Fruit fly (Drosophila melanogaster) whole organism, embryonic: ENCODE data around the gene Cyp4ac2.

Experiments used
- Abd-B ChIP-seq: fragments of 200-800 bp; sonication (Bioruptor generic); optimal IDR thresholded peaks from 2 replicates; lab custom pipeline; 2018; ENCODE audit warnings: missing biosample characterization, mild to moderate bottlenecking, missing genetic modification characterization, moderate library complexity
- Adf1 ChIP-seq: fragments of 200-800 bp; sonication (Bioruptor generic); IDR thresholded peaks from 2 replicates; pipeline ENCODE4 v1.3.6; 2022; ENCODE audit warnings: missing biosample characterization, missing genetic modification characterization
- Aef1 ChIP-seq: fragments of 200-800 bp; sonication (Bioruptor generic); IDR thresholded peaks from 3 replicates; pipeline ENCODE4 v1.3.6; 2022; ENCODE audit warnings: missing biosample characterization, missing genetic modification characterization
- Atf3 ChIP-seq: fragments of 200-800 bp; sonication (Bioruptor generic); optimal IDR thresholded peaks from 3 replicates; lab custom pipeline; 2016; ENCODE audit warnings: missing biosample characterization, missing genetic modification characterization
- Awh ChIP-seq: fragments of 200-800 bp; sonication (Bioruptor generic); IDR thresholded peaks from 2 replicates; pipeline ENCODE4, ENCODE4 v1.3.6; 2022; ENCODE audit warnings: missing biosample characterization, missing genetic modification characterization
- Blimp-1 ChIP-seq: fragments of 200-800 bp; sonication (Bioruptor generic); optimal IDR thresholded peaks from 3 replicates; lab custom pipeline; 2018; ENCODE audit warnings: missing biosample characterization, missing genetic modification characterization, mild to moderate bottlenecking, moderate library complexity, missing genetic modification reagents
- CG10321 ChIP-seq: fragments of 200-800 bp; sonication (Bioruptor generic); IDR thresholded peaks from 2 replicates; pipeline ENCODE4 v1.3.6; 2022; ENCODE audit warnings: missing biosample characterization, missing genetic modification characterization
- CG15011 ChIP-seq: fragments of 200-800 bp; sonication (Bioruptor generic); optimal IDR thresholded peaks from 3 replicates; lab custom pipeline; 2018; ENCODE audit warnings: missing biosample characterization, mild to moderate bottlenecking, missing genetic modification characterization
- CG1529 ChIP-seq: fragments of 200-800 bp; sonication (Bioruptor generic); optimal IDR thresholded peaks from 3 replicates; lab custom pipeline; 2018; ENCODE audit warnings: missing biosample characterization, missing genetic modification characterization
- CG15696 ChIP-seq: fragments of 200-800 bp; sonication (Bioruptor generic); optimal IDR thresholded peaks from 2 replicates; lab custom pipeline; 2019; ENCODE audit warnings: missing biosample characterization, mild to moderate bottlenecking, missing genetic modification characterization, moderate library complexity
- CG17328 ChIP-seq: fragments of 200-800 bp; sonication (Bioruptor generic); IDR thresholded peaks from 2 replicates; pipeline ENCODE4 v1.3.6; 2022; ENCODE audit warnings: missing biosample characterization, missing genetic modification characterization
- CG18599 ChIP-seq: fragments of 200-800 bp; sonication (Bioruptor generic); optimal IDR thresholded peaks from 3 replicates; lab custom pipeline; 2017; ENCODE audit warnings: missing biosample characterization, missing genetic modification characterization, mild to moderate bottlenecking, moderate library complexity, missing genetic modification reagents
- CG2712 ChIP-seq: fragments of 200-800 bp; optimal IDR thresholded peaks from 3 replicates; lab custom pipeline; 2019; ENCODE audit warnings: missing biosample characterization, mild to moderate bottlenecking, missing genetic modification characterization, moderate library complexity
- CG2875 ChIP-seq: fragments of 200-800 bp; sonication (Bioruptor generic); optimal IDR thresholded peaks from 2 replicates; lab custom pipeline; 2017; ENCODE audit warnings: missing biosample characterization, mild to moderate bottlenecking, missing genetic modification characterization, missing genetic modification reagents
- CG3281 ChIP-seq: fragments of 200-800 bp; sonication (Bioruptor generic); optimal IDR thresholded peaks from 3 replicates; lab custom pipeline; 2017; ENCODE audit warnings: missing biosample characterization, mild to moderate bottlenecking, missing genetic modification characterization
- CG34376 ChIP-seq: fragments of 200-800 bp; sonication (Bioruptor generic); optimal IDR thresholded peaks from 2 replicates; lab custom pipeline; 2018; ENCODE audit warnings: missing biosample characterization, mild to moderate bottlenecking, missing genetic modification characterization
- CG34422 ChIP-seq: fragments of 200-800 bp; sonication (Bioruptor generic); IDR thresholded peaks from 3 replicates; pipeline ENCODE4 v1.3.6; 2022; ENCODE audit warnings: missing biosample characterization, missing genetic modification characterization
- CG4854 ChIP-seq: fragments of 200-800 bp; sonication (Bioruptor generic); optimal IDR thresholded peaks from 2 replicates; lab custom pipeline; 2016; ENCODE audit warnings: missing biosample characterization, missing genetic modification characterization, inconsistent platforms
- CG7987 ChIP-seq: fragments of 200-800 bp; sonication (Bioruptor generic); optimal IDR thresholded peaks from 2 replicates; lab custom pipeline; 2018; ENCODE audit warnings: missing biosample characterization, mild to moderate bottlenecking, missing genetic modification characterization, moderate library complexity
- CG8290 ChIP-seq, 3 experiments: fragments of 200-800 bp; sonication (Bioruptor generic); optimal IDR thresholded peaks; 2 replicates each; lab custom pipeline; 2016 to 2019; ENCODE audit warnings: missing biosample characterization in 3 of 3, missing genetic modification characterization in 3 of 3, mild to moderate bottlenecking in 2 of 3, moderate library complexity in 1 of 3
- CG9215 ChIP-seq: fragments of 200-800 bp; sonication (Bioruptor generic); IDR thresholded peaks from 2 replicates; pipeline ENCODE4 v1.3.6; 2022; ENCODE audit warnings: missing biosample characterization, missing genetic modification characterization
- CG9797 ChIP-seq: fragments of 200-800 bp; sonication (Bioruptor generic); optimal IDR thresholded peaks from 3 replicates; lab custom pipeline; 2018; ENCODE audit warnings: missing biosample characterization, mild to moderate bottlenecking, missing genetic modification characterization
- CkIIα-i1 ChIP-seq: fragments of 200-800 bp; sonication (Bioruptor generic); IDR thresholded peaks from 2 replicates; pipeline ENCODE4 v1.3.6; 2022; ENCODE audit warnings: missing biosample characterization, missing genetic modification characterization
- D ChIP-seq, 2 experiments: fragments of 200-800 bp in 1 of 2; fragments of >200 bp in 1 of 2; sonication (Bioruptor generic) in 1 of 2; optimal IDR thresholded peaks; 2 replicates in 1 of 2; 3 replicates in 1 of 2; lab custom pipeline; 2017; ENCODE audit warnings: mild to moderate bottlenecking in 1 of 2, missing biosample characterization in 1 of 2, missing genetic modification characterization in 1 of 2, missing genetic modification reagents in 1 of 2
- E2f1 ChIP-seq: fragments of 200-800 bp; sonication (Bioruptor generic); IDR thresholded peaks from 2 replicates; pipeline ENCODE4 v1.3.6; 2022; ENCODE audit warnings: missing biosample characterization, missing genetic modification characterization
- Ets65A ChIP-seq: fragments of 200-800 bp; sonication (Bioruptor generic); peaks from one replicate; lab custom pipeline; 2016; ENCODE audit warnings: missing biosample characterization, missing genetic modification characterization
- Ets97D ChIP-seq: fragments of 200-800 bp; sonication (Bioruptor generic); optimal IDR thresholded peaks from 3 replicates; lab custom pipeline; 2016; ENCODE audit warnings: missing biosample characterization, missing genetic modification characterization
- H2.0 ChIP-seq: fragments of 200-800 bp; sonication (Bioruptor generic); IDR thresholded peaks from 2 replicates; pipeline ENCODE4 v1.3.6; 2022; ENCODE audit warnings: missing biosample characterization, missing genetic modification characterization
- HLH4C ChIP-seq: fragments of 200-800 bp; sonication (Bioruptor generic); IDR thresholded peaks from 3 replicates; pipeline ENCODE4 v1.3.6; 2022; ENCODE audit warnings: missing biosample characterization, missing genetic modification characterization; ENCODE audit not compliant: partially characterized antibody
- Meics ChIP-seq: fragments of 200-800 bp; sonication (Bioruptor generic); optimal IDR thresholded peaks from 2 replicates; lab custom pipeline; 2017; ENCODE audit warnings: missing biosample characterization, mild to moderate bottlenecking, missing genetic modification characterization
- Opbp ChIP-seq: fragments of 200-800 bp; sonication (Bioruptor generic); IDR thresholded peaks from 3 replicates; pipeline ENCODE4 v1.3.6; 2022; ENCODE audit warnings: missing biosample characterization, missing genetic modification characterization; ENCODE audit not compliant: partially characterized antibody
- Sin3A ChIP-seq: fragments of >200 bp; optimal IDR thresholded peaks from 2 replicates; lab custom pipeline; 2018
- Sox102F ChIP-seq: fragments of 200-800 bp; sonication (Bioruptor generic); optimal IDR thresholded peaks from 2 replicates; lab custom pipeline; 2018; ENCODE audit warnings: missing biosample characterization, mild to moderate bottlenecking, missing genetic modification characterization, moderate library complexity
- Sry-β ChIP-seq: fragments of 200-800 bp; sonication (Bioruptor generic); optimal IDR thresholded peaks from 2 replicates; lab custom pipeline; 2018; ENCODE audit warnings: missing biosample characterization, mild to moderate bottlenecking, missing genetic modification characterization, moderate library complexity
- Tbp ChIP-seq: fragments of >200 bp; optimal IDR thresholded peaks from 2 replicates; lab custom pipeline; 2018; ENCODE audit warnings: missing biosample characterization, missing genetic modification characterization
- az2 ChIP-seq: fragments of 200-800 bp; sonication (Bioruptor generic); optimal IDR thresholded peaks from 3 replicates; lab custom pipeline; 2016; ENCODE audit warnings: missing biosample characterization, missing genetic modification characterization
- chinmo ChIP-seq: fragments of 200-800 bp; sonication (Bioruptor generic); IDR thresholded peaks from 4 replicates; pipeline ENCODE4 v1.3.6; 2022; ENCODE audit warnings: missing biosample characterization, missing genetic modification characterization; ENCODE audit not compliant: partially characterized antibody
- dmrt99B ChIP-seq: fragments of 200-800 bp; sonication (Bioruptor generic); optimal IDR thresholded peaks from 2 replicates; lab custom pipeline; 2018; ENCODE audit warnings: missing biosample characterization, mild to moderate bottlenecking, missing genetic modification characterization, moderate library complexity
- exex ChIP-seq: fragments of 200-800 bp; sonication (Bioruptor generic); optimal IDR thresholded peaks from 4 replicates; lab custom pipeline; 2018; ENCODE audit warnings: missing biosample characterization, mild to moderate bottlenecking, missing genetic modification characterization, moderate library complexity
- fd102C ChIP-seq: fragments of 200-800 bp; sonication (Bioruptor generic); optimal IDR thresholded peaks from 2 replicates; lab custom pipeline; 2018; ENCODE audit warnings: missing biosample characterization, mild to moderate bottlenecking, missing genetic modification characterization, moderate library complexity
- grau ChIP-seq: fragments of 200-800 bp; optimal IDR thresholded peaks from 3 replicates; lab custom pipeline; 2019; ENCODE audit warnings: missing biosample characterization, mild to moderate bottlenecking, missing genetic modification characterization, moderate library complexity
- jing ChIP-seq: fragments of 200-800 bp; sonication (Bioruptor generic); optimal IDR thresholded peaks from 2 replicates; lab custom pipeline; 2018; ENCODE audit warnings: missing biosample characterization, mild to moderate bottlenecking, missing genetic modification characterization
- kay ChIP-seq: fragments of 200-800 bp; sonication (Bioruptor generic); optimal IDR thresholded peaks from 2 replicates; lab custom pipeline; 2016; ENCODE audit warnings: missing biosample characterization, missing genetic modification characterization
- mam ChIP-seq: fragments of 200-800 bp; sonication (Bioruptor generic); optimal IDR thresholded peaks from 3 replicates; lab custom pipeline; 2016; ENCODE audit warnings: missing biosample characterization, missing genetic modification characterization
- nom ChIP-seq: fragments of 200-800 bp; sonication (Bioruptor generic); optimal IDR thresholded peaks from 2 replicates; lab custom pipeline; 2017; ENCODE audit warnings: missing biosample characterization, missing genetic modification characterization, mild to moderate bottlenecking, moderate library complexity, missing genetic modification reagents
- unpg ChIP-seq: fragments of 200-800 bp; sonication (Bioruptor generic); optimal IDR thresholded peaks from 3 replicates; lab custom pipeline; 2018; ENCODE audit warnings: missing biosample characterization, mild to moderate bottlenecking, missing genetic modification characterization, moderate library complexity
- vvl ChIP-seq: fragments of 200-800 bp; sonication (Bioruptor generic); IDR thresholded peaks from 2 replicates; pipeline ENCODE4 v1.3.6; 2022; ENCODE audit warnings: missing biosample characterization, missing genetic modification characterization

Gene Cyp4ac2

dm6 chr2L:5303044-5303904, 37.1 kb downstream of the Cyp4ac2 start (continued):
- TF ChIP-seq CG2875 (GFP tag; lab: Kevin White, UChicago) = peak; percentile 54
- no peak for TF ChIP-seq HLH4C (GFP tag; lab: Robert Waterston, UW)
- no peak for TF ChIP-seq fd102C (GFP tag; lab: Kevin White, UChicago)
- no peak for TF ChIP-seq Sin3A
- TF ChIP-seq CG15011 (GFP tag; lab: Kevin White, UChicago) = peak; percentile 0
- peak; percentile 17 for TF ChIP-seq dmrt99B (tag; lab: Kevin White, UChicago)
- peak; percentile 38 for TF ChIP-seq CG18599 (GFP tag; lab: Kevin White, UChicago)
- TF ChIP-seq CG2712 (tag; lab: Kevin White, UChicago) = no peak
- 0 out of 2 replicates have a peak, but pooled peaks have one; percentile 5 for TF ChIP-seq E2f1 (GFP tag; lab: Robert Waterston, UW)
- no peak for TF ChIP-seq CG10321 (GFP tag; lab: Robert Waterston, UW)
- no peak for TF ChIP-seq CG17328 (GFP tag; lab: Robert Waterston, UW)
- TF ChIP-seq CG7987 = peak; percentile 72
- TF ChIP-seq nom (GFP tag; lab: Kevin White, UChicago) = no peak
- TF ChIP-seq CG34422 (GFP tag; lab: Robert Waterston, UW) = no peak
- no peak for TF ChIP-seq CG9215
- no peak for TF ChIP-seq H2.0 (GFP tag; lab: Robert Waterston, UW)
- TF ChIP-seq Meics = peak; percentile 42
- TF ChIP-seq Sry-β (GFP tag; lab: Kevin White, UChicago) = peak; percentile 15
- no peak for TF ChIP-seq Ets65A (GFP tag; lab: Kevin White, UChicago)
- peak; percentile 21 for TF ChIP-seq Sox102F (GFP tag; lab: Kevin White, UChicago)
- TF ChIP-seq CG3281 (GFP tag; lab: Kevin White, UChicago) = peak; percentile 12
- TF ChIP-seq mam (GFP tag; lab: Kevin White, UChicago) = no peak
- TF ChIP-seq chinmo (GFP tag; lab: Robert Waterston, UW) = 0 out of 4 replicates have a peak, but pooled peaks have one; percentile 53
- no peak for TF ChIP-seq Atf3
- TF ChIP-seq Aef1 (GFP tag; lab: Robert Waterston, UW) = no peak
- TF ChIP-seq Adf1 (GFP tag; lab: Robert Waterston, UW) = peak; percentile 61
- no peak for TF ChIP-seq az2 (GFP tag; lab: Kevin White, UChicago)
- TF ChIP-seq unpg (GFP tag; lab: Kevin White, UChicago) = peak; percentile 10
- no peak for TF ChIP-seq CkIIα-i1 (GFP tag; lab: Robert Waterston, UW)
- TF ChIP-seq jing = no peak
- peak; percentile 41 for TF ChIP-seq kay
- no peak for TF ChIP-seq Ets97D (GFP tag; lab: Kevin White, UChicago)
- TF ChIP-seq Awh (GFP tag; lab: Robert Waterston, UW) = peak; percentile 45; the same call in 1 of the 2 replicates
- TF ChIP-seq CG15696 (tag; lab: Kevin White, UChicago) = no peak
- TF ChIP-seq D (optimal IDR thresholded peaks at IDR 0.05; lab: Kevin White, UChicago) = no peak
- TF ChIP-seq D (GFP tag; optimal IDR thresholded peaks at IDR 0.05; lab: Kevin White, UChicago) = peak; percentile 9
- peak; percentile 28 for TF ChIP-seq grau (tag; lab: Kevin White, UChicago)
- no peak for TF ChIP-seq Abd-B (GFP tag; lab: Kevin White, UChicago)
- TF ChIP-seq CG8290 (GFP tag; optimal IDR thresholded peaks at IDR 0.05; lab: Kevin White, UChicago) = no peak
- peak in 1 of 2 experiments; percentile 50 for TF ChIP-seq CG8290 (tag; optimal IDR thresholded peaks at IDR 0.05; lab: Kevin White, UChicago)
- peak; percentile 52; the same call in 1 of the 3 replicates for TF ChIP-seq Opbp
- no peak for TF ChIP-seq CG4854 (GFP tag; lab: Kevin White, UChicago)
- TF ChIP-seq Blimp-1 (GFP tag; lab: Kevin White, UChicago) = peak; percentile 23
- TF ChIP-seq CG34376 (GFP tag; lab: Kevin White, UChicago) = peak; percentile 1
- TF ChIP-seq CG9797 (GFP tag; lab: Kevin White, UChicago) = no peak
- no peak for TF ChIP-seq exex (tag; lab: Kevin White, UChicago)
- peak; percentile 9; the same call in 1 of the 2 replicates for TF ChIP-seq vvl (GFP tag; lab: Robert Waterston, UW)
- no peak for TF ChIP-seq CG1529
- TF ChIP-seq Tbp (GFP tag; lab: Kevin White, UChicago) = no peak
